Fruit fly (Drosophila melanogaster) S2 (cell line): ENCODE results near the gene Eip63F-1.

Source experiments
- CG8478 ChIP-seq: fragments of >200 bp; optimal IDR thresholded peaks from 2 replicates; lab custom pipeline; 2018
- CTCF ChIP-seq, 2 experiments: fragments of >200 bp; optimal IDR thresholded peaks; 2 replicates each; lab custom pipeline; 2018

DNA sequence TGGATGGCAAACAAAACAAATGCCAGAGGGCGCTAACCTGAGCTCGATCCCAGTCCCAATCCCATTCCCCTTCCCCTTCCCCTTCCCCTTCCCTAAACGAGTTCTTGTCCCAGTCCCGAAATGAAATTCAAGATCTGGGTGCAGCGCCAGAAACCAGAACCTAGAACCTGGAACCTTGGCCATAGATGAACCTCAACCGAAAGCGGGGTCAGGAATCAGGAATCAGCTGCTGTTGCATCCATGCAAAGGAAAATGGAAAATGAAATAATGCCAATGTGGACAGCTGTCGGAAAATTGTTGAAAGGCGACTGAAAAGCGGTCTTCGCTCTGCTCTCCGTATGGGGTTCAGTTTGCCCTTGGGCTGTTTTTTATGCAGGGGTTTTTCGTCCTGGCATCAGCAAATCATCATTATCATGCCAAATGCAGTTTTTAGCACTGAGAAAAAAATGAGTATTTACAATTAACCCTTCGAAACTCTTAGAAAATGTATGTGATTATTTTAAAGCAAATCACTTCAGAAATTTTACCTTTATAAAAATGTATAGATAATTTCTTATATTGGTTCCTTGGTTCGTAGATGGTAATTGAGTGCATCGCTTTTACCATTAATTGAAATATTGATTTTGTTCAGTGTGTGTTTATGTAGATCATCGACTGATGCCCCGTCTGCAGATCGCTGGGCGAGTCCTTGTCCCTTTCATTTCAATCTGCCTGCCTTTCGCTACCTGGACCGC, 42.4 kb upstream of the Eip63F-1 start:
- TF ChIP-seq CG8478 (lab: Kevin White, UChicago) (no peak), CTCF (optimal IDR thresholded peaks at IDR 0.05; lab: Kevin White, UChicago) (no peak)
